Fruit fly (Drosophila melanogaster) whole organism, embryonic: Measurements from ENCODE around the gene Dus1.

Source experiments
- CG11504 ChIP-seq: fragments of 200-800 bp; sonication (Bioruptor generic); optimal IDR thresholded peaks from 3 replicates; lab custom pipeline; 2019; ENCODE audit warnings: missing biosample characterization, mild to moderate bottlenecking, missing genetic modification characterization, moderate library complexity
- CG12942 ChIP-seq: fragments of 200-800 bp; sonication (Bioruptor generic); optimal IDR thresholded peaks from 3 replicates; lab custom pipeline; 2016; ENCODE audit warnings: missing biosample characterization, missing genetic modification characterization
- CG13123 ChIP-seq: fragments of 200-800 bp; sonication (Bioruptor generic); optimal IDR thresholded peaks from 2 replicates; lab custom pipeline; 2016; ENCODE audit warnings: missing biosample characterization, missing genetic modification characterization
- CG13624 ChIP-seq: fragments of 200-800 bp; sonication (Bioruptor generic); optimal IDR thresholded peaks from 2 replicates; lab custom pipeline; 2016; ENCODE audit warnings: missing biosample characterization, missing genetic modification characterization
- CG14441 ChIP-seq: fragments of 200-800 bp; sonication (Bioruptor generic); IDR thresholded peaks from 2 replicates; pipeline ENCODE4 v1.3.6; 2022; ENCODE audit warnings: missing biosample characterization, missing genetic modification characterization
- CG15011 ChIP-seq: fragments of 200-800 bp; sonication (Bioruptor generic); optimal IDR thresholded peaks from 3 replicates; lab custom pipeline; 2018; ENCODE audit warnings: missing biosample characterization, mild to moderate bottlenecking, missing genetic modification characterization
- CG15696 ChIP-seq: fragments of 200-800 bp; sonication (Bioruptor generic); optimal IDR thresholded peaks from 2 replicates; lab custom pipeline; 2019; ENCODE audit warnings: missing biosample characterization, mild to moderate bottlenecking, missing genetic modification characterization, moderate library complexity
- CG17186 ChIP-seq: fragments of 200-800 bp; sonication (Bioruptor generic); optimal IDR thresholded peaks from 3 replicates; lab custom pipeline; 2017; ENCODE audit warnings: missing biosample characterization, missing genetic modification reagents, missing genetic modification characterization
- CG17568 ChIP-seq: fragments of 200-800 bp; sonication (Bioruptor generic); optimal IDR thresholded peaks from 2 replicates; lab custom pipeline; 2018; ENCODE audit warnings: missing biosample characterization, mild to moderate bottlenecking, missing genetic modification characterization, moderate library complexity
- CG17829 ChIP-seq: fragments of 200-800 bp; optimal IDR thresholded peaks from 2 replicates; lab custom pipeline; 2019; ENCODE audit warnings: missing biosample characterization, mild to moderate bottlenecking, missing genetic modification characterization, moderate library complexity
- CG1832 ChIP-seq: fragments of 200-800 bp; sonication (Bioruptor generic); optimal IDR thresholded peaks from 2 replicates; lab custom pipeline; 2017; ENCODE audit warnings: missing biosample characterization, mild to moderate bottlenecking, missing genetic modification characterization, inconsistent platforms
- CG18476 ChIP-seq: fragments of 200-800 bp; sonication (Bioruptor generic); optimal IDR thresholded peaks from 2 replicates; lab custom pipeline; 2016; ENCODE audit warnings: missing biosample characterization, mild to moderate bottlenecking, missing genetic modification characterization
- CG2116 ChIP-seq: fragments of 200-800 bp; sonication (Bioruptor generic); optimal IDR thresholded peaks from 3 replicates; lab custom pipeline; 2018; ENCODE audit warnings: missing biosample characterization, mild to moderate bottlenecking, missing genetic modification characterization
- CG2678 ChIP-seq: fragments of 200-800 bp; sonication (Bioruptor generic); optimal IDR thresholded peaks from 3 replicates; lab custom pipeline; 2019; ENCODE audit warnings: missing biosample characterization, mild to moderate bottlenecking, missing genetic modification characterization, moderate library complexity
- CG30403 ChIP-seq: fragments of 200-800 bp; sonication (Bioruptor generic); optimal IDR thresholded peaks from 3 replicates; lab custom pipeline; 2016; ENCODE audit warnings: missing biosample characterization, missing genetic modification characterization
- CG31388 ChIP-seq: fragments of 200-800 bp; sonication (Bioruptor generic); optimal IDR thresholded peaks from 2 replicates; lab custom pipeline; 2016; ENCODE audit warnings: missing biosample characterization, missing genetic modification characterization
- CG3995 ChIP-seq: fragments of 200-800 bp; sonication (Bioruptor generic); optimal IDR thresholded peaks from 3 replicates; lab custom pipeline; 2016; ENCODE audit warnings: missing biosample characterization, missing genetic modification characterization
- CG4820 ChIP-seq: fragments of 200-800 bp; sonication (Bioruptor generic); optimal IDR thresholded peaks from 3 replicates; lab custom pipeline; 2016; ENCODE audit warnings: missing biosample characterization, missing genetic modification characterization
- CG7963 ChIP-seq: fragments of 200-800 bp; sonication (Bioruptor generic); IDR thresholded peaks from 3 replicates; pipeline ENCODE4 v1.3.6; 2022; ENCODE audit warnings: missing biosample characterization, missing genetic modification characterization; ENCODE audit not compliant: partially characterized antibody
- CG8388 ChIP-seq: fragments of 200-800 bp; sonication (Bioruptor generic); optimal IDR thresholded peaks from 2 replicates; lab custom pipeline; 2019; ENCODE audit warnings: missing biosample characterization, mild to moderate bottlenecking, missing genetic modification characterization, moderate library complexity
- CG8765 ChIP-seq: fragments of 200-800 bp; sonication (Bioruptor generic); IDR thresholded peaks from 2 replicates; pipeline ENCODE4 v1.3.6; 2022; ENCODE audit warnings: missing biosample characterization, missing genetic modification characterization
- CG9437 ChIP-seq: fragments of 200-800 bp; sonication (Bioruptor generic); optimal IDR thresholded peaks from 2 replicates; lab custom pipeline; 2018; ENCODE audit warnings: missing biosample characterization, mild to moderate bottlenecking, missing genetic modification characterization
- CG9932 ChIP-seq: fragments of 200-800 bp; sonication (Bioruptor generic); IDR thresholded peaks from 2 replicates; pipeline ENCODE4 v1.3.6; 2022; ENCODE audit warnings: missing biosample characterization, missing genetic modification characterization
- CHES-1-like ChIP-seq: fragments of 200-800 bp; sonication (Bioruptor generic); optimal IDR thresholded peaks from 2 replicates; lab custom pipeline; 2016; ENCODE audit warnings: missing biosample characterization, missing genetic modification characterization
- Chrac-16 ChIP-seq: fragments of 200-800 bp; sonication (Bioruptor generic); optimal IDR thresholded peaks from 3 replicates; lab custom pipeline; 2016; ENCODE audit warnings: missing biosample characterization, missing genetic modification characterization
- CoRest ChIP-seq: fragments of 200-800 bp; sonication (Bioruptor generic); optimal IDR thresholded peaks from 3 replicates; lab custom pipeline; 2018; ENCODE audit warnings: missing biosample characterization, mild to moderate bottlenecking, missing genetic modification characterization, moderate library complexity
- D ChIP-seq, 2 experiments: fragments of 200-800 bp in 1 of 2; fragments of >200 bp in 1 of 2; sonication (Bioruptor generic) in 1 of 2; optimal IDR thresholded peaks; 2 replicates in 1 of 2; 3 replicates in 1 of 2; lab custom pipeline; 2017; ENCODE audit warnings: mild to moderate bottlenecking in 1 of 2, missing biosample characterization in 1 of 2, missing genetic modification characterization in 1 of 2, missing genetic modification reagents in 1 of 2
- Dip3 ChIP-seq: fragments of 200-800 bp; sonication (Bioruptor generic); optimal IDR thresholded peaks from 3 replicates; lab custom pipeline; 2016; ENCODE audit warnings: missing biosample characterization, missing genetic modification characterization
- Dref ChIP-seq: fragments of 200-800 bp; sonication (Bioruptor generic); IDR thresholded peaks from 2 replicates; pipeline ENCODE4 v1.3.6; 2022; ENCODE audit warnings: missing biosample characterization, missing genetic modification characterization
- HHEX ChIP-seq: fragments of 200-800 bp; sonication (Bioruptor generic); optimal IDR thresholded peaks from 3 replicates; lab custom pipeline; 2017; ENCODE audit warnings: missing biosample characterization, mild to moderate bottlenecking, missing genetic modification characterization, missing genetic modification reagents
- Lim3 ChIP-seq: fragments of 200-800 bp; sonication (Bioruptor generic); IDR thresholded peaks from 2 replicates; pipeline ENCODE4 v1.3.6; 2022; ENCODE audit warnings: missing biosample characterization, missing genetic modification characterization
- MBD-R2 ChIP-seq: fragments of 200-800 bp; sonication (Bioruptor generic); IDR thresholded peaks from 2 replicates; pipeline ENCODE4 v1.3.6; 2022; ENCODE audit warnings: missing biosample characterization, missing genetic modification characterization
- Mes4 ChIP-seq: fragments of 200-800 bp; sonication (Bioruptor generic); optimal IDR thresholded peaks from 2 replicates; lab custom pipeline; 2016; ENCODE audit warnings: missing biosample characterization, missing genetic modification characterization
- Rfx ChIP-seq: fragments of 200-800 bp; sonication (Bioruptor generic); IDR thresholded peaks from 2 replicates; pipeline ENCODE4 v1.3.6; 2022; ENCODE audit warnings: missing biosample characterization, missing genetic modification characterization
- bcd ChIP-seq: fragments of 200-800 bp; sonication (Bioruptor generic); optimal IDR thresholded peaks from 2 replicates; lab custom pipeline; 2017; ENCODE audit warnings: missing biosample characterization, mild to moderate bottlenecking, missing genetic modification characterization
- bsh ChIP-seq, 2 experiments: fragments of 200-800 bp; sonication (Bioruptor generic); optimal IDR thresholded peaks; 2 replicates each; lab custom pipeline; 2017 to 2018; ENCODE audit warnings: mild to moderate bottlenecking in 2 of 2, missing biosample characterization in 2 of 2, missing genetic modification characterization in 2 of 2, moderate library complexity in 1 of 2
- crc ChIP-seq: fragments of 200-800 bp; sonication (Bioruptor generic); optimal IDR thresholded peaks from 2 replicates; lab custom pipeline; 2016; ENCODE audit warnings: missing biosample characterization, missing genetic modification characterization
- dm ChIP-seq: fragments of 200-800 bp; sonication (Bioruptor generic); optimal IDR thresholded peaks from 3 replicates; lab custom pipeline; 2016; ENCODE audit warnings: missing biosample characterization, missing genetic modification characterization
- dmrt99B ChIP-seq: fragments of 200-800 bp; sonication (Bioruptor generic); optimal IDR thresholded peaks from 2 replicates; lab custom pipeline; 2018; ENCODE audit warnings: missing biosample characterization, mild to moderate bottlenecking, missing genetic modification characterization, moderate library complexity
- hb ChIP-seq: fragments of 200-800 bp; sonication (Bioruptor generic); IDR thresholded peaks from 3 replicates; pipeline ENCODE4 v1.3.6; 2022; ENCODE audit warnings: missing biosample characterization, missing genetic modification characterization; ENCODE audit not compliant: partially characterized antibody
- hbn ChIP-seq: fragments of 200-800 bp; sonication (Bioruptor generic); IDR thresholded peaks from 2 replicates; pipeline ENCODE4 v1.3.6; 2022; ENCODE audit warnings: missing biosample characterization, missing genetic modification characterization; ENCODE audit not compliant: partially characterized antibody
- hth ChIP-seq: fragments of >200 bp; optimal IDR thresholded peaks from 2 replicates; lab custom pipeline; 2017; ENCODE audit warnings: inconsistent platforms
- pho ChIP-seq: fragments of 200-800 bp; sonication (Bioruptor generic); optimal IDR thresholded peaks from 2 replicates; lab custom pipeline; 2016; ENCODE audit warnings: missing biosample characterization, missing genetic modification characterization
- psq ChIP-seq: fragments of 200-800 bp; sonication (Bioruptor generic); optimal IDR thresholded peaks from 2 replicates; lab custom pipeline; 2017; ENCODE audit warnings: missing biosample characterization, missing genetic modification characterization
- repo ChIP-seq: fragments of 200-800 bp; sonication (Bioruptor generic); optimal IDR thresholded peaks from 2 replicates; lab custom pipeline; 2016; ENCODE audit warnings: missing biosample characterization, missing genetic modification characterization
- sens ChIP-seq: fragments of 200-800 bp; sonication (Bioruptor generic); peaks from one replicate; lab custom pipeline; 2016; ENCODE audit warnings: missing biosample characterization, missing genetic modification characterization
- slou ChIP-seq: fragments of 200-800 bp; sonication (Bioruptor generic); optimal IDR thresholded peaks from 3 replicates; lab custom pipeline; 2016; ENCODE audit warnings: missing biosample characterization, missing genetic modification characterization
- sna ChIP-seq: fragments of 200-800 bp; sonication (Bioruptor generic); IDR thresholded peaks from 2 replicates; pipeline ENCODE4 v1.3.6; 2022; ENCODE audit warnings: missing biosample characterization, missing genetic modification characterization; ENCODE audit not compliant: partially characterized antibody
- vnd ChIP-seq: fragments of 200-800 bp; sonication (Bioruptor generic); IDR thresholded peaks from 3 replicates; pipeline ENCODE4 v1.3.6; 2022; ENCODE audit warnings: missing biosample characterization, missing genetic modification characterization; ENCODE audit not compliant: partially characterized antibody
- yki ChIP-seq: fragments of >200 bp; optimal IDR thresholded peaks from 3 replicates; lab custom pipeline; 2018

The Dus1 gene

DNA sequence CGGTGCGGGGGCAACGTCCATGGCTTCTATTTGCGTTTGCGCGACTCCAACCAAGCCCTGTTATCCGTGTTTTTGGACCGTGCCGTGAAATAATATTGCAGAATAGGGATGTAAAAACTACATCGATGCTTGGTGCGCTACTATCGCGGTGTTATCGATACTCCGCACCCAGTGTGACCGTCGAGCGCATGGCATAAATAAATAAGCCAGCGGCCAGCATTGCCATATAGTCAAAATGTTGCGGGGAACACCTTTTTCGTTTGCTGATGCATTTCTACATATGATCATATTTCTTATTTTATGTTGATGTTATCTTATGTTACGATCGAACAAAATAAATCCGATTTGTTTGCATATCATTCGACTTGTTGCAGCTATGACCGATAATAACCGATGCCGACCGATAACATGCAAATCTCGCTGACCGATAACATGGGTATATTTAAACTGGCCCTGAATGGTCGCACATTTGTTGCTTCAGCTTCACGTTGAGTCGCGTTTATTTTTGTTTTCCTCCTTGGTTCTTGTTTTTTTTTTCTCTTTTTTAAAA is 5.7 kb upstream of the Dus1 start, which contains the start of gene smo (continued):
- TF ChIP-seq CG14441 (GFP tag; lab: Robert Waterston, UW) (no peak), pho (GFP tag; lab: Kevin White, UChicago) (no peak), CG17829 (tag; lab: Kevin White, UChicago) (peak; percentile 51), CG30403 (GFP tag; lab: Kevin White, UChicago) (peak; percentile 44), hth (no peak), CG1832 (GFP tag; lab: Kevin White, UChicago) (no peak), psq (GFP tag; lab: Kevin White, UChicago) (no peak), MBD-R2 (GFP tag; lab: Robert Waterston, UW) (peak; percentile 79), CG18476 (no peak), yki (lab: Kevin White, UChicago) (no peak), CG4820 (GFP tag; lab: Kevin White, UChicago) (no peak), hb (peak; percentile 89), sens (peak; percentile 84), Dref (GFP tag; lab: Robert Waterston, UW) (peak; percentile 92), Dip3 (GFP tag; lab: Kevin White, UChicago) (peak; percentile 36), slou (GFP tag; lab: Kevin White, UChicago) (peak; percentile 44), crc (GFP tag; lab: Kevin White, UChicago) (no peak), sna (peak; percentile 76; the same call in 1 of the 2 replicates), CHES-1-like (peak; percentile 76), CG13624 (GFP tag; lab: Kevin White, UChicago) (peak; percentile 24), CG31388 (GFP tag; lab: Kevin White, UChicago) (no peak), D (optimal IDR thresholded peaks at IDR 0.05; lab: Kevin White, UChicago) (peak; percentile 84), D (GFP tag; optimal IDR thresholded peaks at IDR 0.05; lab: Kevin White, UChicago) (no peak), CG15696 (peak; percentile 38), CoRest (tag; lab: Kevin White, UChicago) (peak; percentile 39), vnd (GFP tag; lab: Robert Waterston, UW) (peak; percentile 79), CG13123 (no peak), CG9932 (GFP tag; lab: Robert Waterston, UW) (peak; percentile 57), hbn (GFP tag; lab: Robert Waterston, UW) (peak; percentile 79), bcd (GFP tag; lab: Kevin White, UChicago) (peak; percentile 56), CG3995 (GFP tag; lab: Kevin White, UChicago) (peak; percentile 57), CG2116 (GFP tag; lab: Kevin White, UChicago) (peak; percentile 90), CG2678 (tag; lab: Kevin White, UChicago) (no peak), CG17568 (no peak), bsh (GFP tag; optimal IDR thresholded peaks at IDR 0.05; lab: Kevin White, UChicago) (peak in 1 of 2 experiments; percentile 3), CG7963 (peak; percentile 73), Lim3 (GFP tag; lab: Robert Waterston, UW) (no peak), CG8388 (GFP tag; lab: Kevin White, UChicago) (no peak), CG11504 (peak; percentile 99), dmrt99B (no peak), repo (peak; percentile 42), Rfx (GFP tag; lab: Robert Waterston, UW) (peak; percentile 57; the same call in 1 of the 2 replicates), CG15011 (GFP tag; lab: Kevin White, UChicago) (no peak), CG17186 (GFP tag; lab: Kevin White, UChicago) (peak; percentile 96), dm (GFP tag; lab: Kevin White, UChicago) (peak; percentile 83), CG8765 (GFP tag; lab: Robert Waterston, UW) (no peak), HHEX (GFP tag; lab: Kevin White, UChicago) (no peak), CG12942 (GFP tag; lab: Kevin White, UChicago) (peak; percentile 27), Chrac-16 (GFP tag; lab: Kevin White, UChicago) (peak; percentile 29), CG9437 (peak; percentile 36), Mes4 (GFP tag; lab: Kevin White, UChicago) (peak; percentile 29)
